Worm (Caenorhabditis elegans) whole organism, L1 larva: ENCODE data around the gene srh-39.

Experiments
- aha-1 ChIP-seq: fragments of 150-350 bp; optimal IDR thresholded peaks from 2 replicates; lab custom pipeline; 2014; ENCODE audit warnings: missing biosample characterization, missing genetic modification characterization
- alr-1 ChIP-seq: fragments of 200-800 bp; sonication (Bioruptor generic); optimal IDR thresholded peaks from 2 replicates; lab custom pipeline; 2018; ENCODE audit warnings: borderline replicate concordance, mild to moderate bottlenecking, missing genetic modification characterization, missing compliant biosample characterization
- blmp-1 ChIP-seq: fragments of 150-350 bp; optimal IDR thresholded peaks from 2 replicates; lab custom pipeline; 2014; ENCODE audit warnings: missing biosample characterization, missing genetic modification characterization
- dpl-1 ChIP-seq, 3 experiments: fragments of 150-350 bp in 2 of 3; sonication (generic microtip) in 1 of 3; optimal IDR thresholded peaks; 2 replicates each; lab custom pipeline; 2014 to 2017; ENCODE audit warnings: missing biosample characterization in 3 of 3, missing genetic modification characterization in 3 of 3, missing genetic modification reagents in 3 of 3
- dsc-1 ChIP-seq: sonication (generic microtip); optimal IDR thresholded peaks from 2 replicates; lab custom pipeline; 2016; ENCODE audit warnings: mild to moderate bottlenecking, missing genetic modification characterization, missing compliant biosample characterization
- efl-1 ChIP-seq, 4 experiments: fragments of 150-350 bp; optimal IDR thresholded peaks in 3 of 4; peaks in 1 of 4; 1 replicate in 1 of 4; 2 replicates in 3 of 4; lab custom pipeline; 2014; ENCODE audit warnings: missing biosample characterization in 2 of 4, missing genetic modification characterization in 2 of 4, missing genetic modification reagents in 2 of 4
- elt-2 ChIP-seq: sonication (generic microtip); optimal IDR thresholded peaks from 2 replicates; lab custom pipeline; 2016; ENCODE audit warnings: missing genetic modification characterization, mild to moderate bottlenecking, inconsistent platforms, missing compliant biosample characterization, missing genetic modification reagents
- elt-3 ChIP-seq, 6 experiments: fragments of 150-350 bp in 1 of 6; sonication (generic microtip); optimal IDR thresholded peaks; 2 replicates each; lab custom pipeline; 2017 to 2018; ENCODE audit warnings: missing biosample characterization in 6 of 6, missing genetic modification characterization in 6 of 6, inconsistent platforms in 1 of 6
- grh-1 ChIP-seq: fragments of 200-800 bp; sonication (Bioruptor generic); IDR thresholded peaks from 2 replicates; pipeline ENCODE4 v1.3.6; 2022; ENCODE audit warnings: missing genetic modification reagents, missing genetic modification characterization, missing compliant biosample characterization
- hlh-17 ChIP-seq: fragments of 200-800 bp; sonication (Bioruptor generic); optimal IDR thresholded peaks from 2 replicates; lab custom pipeline; 2018; ENCODE audit warnings: missing genetic modification characterization, mild to moderate bottlenecking, missing compliant biosample characterization, moderate library complexity, borderline replicate concordance
- hpl-2 ChIP-seq: fragments of 150-350 bp; optimal IDR thresholded peaks from 2 replicates; lab custom pipeline; 2014; ENCODE audit warnings: missing biosample characterization, missing genetic modification reagents, missing genetic modification characterization
- irx-1 ChIP-seq: sonication (generic microtip); optimal IDR thresholded peaks from 2 replicates; lab custom pipeline; 2016; ENCODE audit warnings: missing genetic modification characterization, missing compliant biosample characterization
- lin-14 ChIP-seq: fragments of 200-800 bp; sonication (Bioruptor generic); optimal IDR thresholded peaks from 2 replicates; lab custom pipeline; 2018; ENCODE audit warnings: mild to moderate bottlenecking, missing genetic modification characterization, moderate library complexity, missing compliant biosample characterization
- lin-35 ChIP-seq, 2 experiments: fragments of 150-350 bp; optimal IDR thresholded peaks; 2 replicates each; lab custom pipeline; 2014; ENCODE audit warnings: missing biosample characterization in 2 of 2, missing genetic modification characterization in 2 of 2, missing genetic modification reagents in 2 of 2
- lin-39 ChIP-seq: fragments of 150-350 bp; optimal IDR thresholded peaks from 2 replicates; lab custom pipeline; 2014; ENCODE audit warnings: missing biosample characterization, missing genetic modification reagents, missing genetic modification characterization
- lir-3 ChIP-seq: sonication (generic microtip); optimal IDR thresholded peaks from 2 replicates; lab custom pipeline; 2016; ENCODE audit warnings: mild to moderate bottlenecking, missing genetic modification characterization, moderate library complexity, missing compliant biosample characterization; ENCODE audit not compliant: poor library complexity
- lsy-2 ChIP-seq, 2 experiments: fragments of 150-350 bp; optimal IDR thresholded peaks; 2 replicates each; lab custom pipeline; 2014; ENCODE audit warnings: missing biosample characterization in 2 of 2, missing genetic modification characterization in 2 of 2
- mab-9 ChIP-seq: fragments of 200-800 bp; sonication (Bioruptor generic); IDR thresholded peaks from 2 replicates; pipeline ENCODE4 v1.3.6; 2022; ENCODE audit warnings: missing genetic modification reagents, missing genetic modification characterization, missing compliant biosample characterization
- nhr-20 ChIP-seq: sonication (generic microtip); optimal IDR thresholded peaks from 2 replicates; lab custom pipeline; 2016; ENCODE audit warnings: mild to moderate bottlenecking, missing genetic modification characterization, missing compliant biosample characterization
- nhr-237 ChIP-seq: fragments of 150-350 bp; optimal IDR thresholded peaks from 2 replicates; lab custom pipeline; 2014; ENCODE audit warnings: missing biosample characterization, missing genetic modification characterization
- nhr-47 ChIP-seq: sonication (generic microtip); optimal IDR thresholded peaks from 2 replicates; lab custom pipeline; 2016; ENCODE audit warnings: mild to moderate bottlenecking, missing genetic modification characterization, moderate library complexity, missing compliant biosample characterization
- nhr-71 ChIP-seq: sonication (generic microtip); optimal IDR thresholded peaks from 2 replicates; lab custom pipeline; 2016; ENCODE audit warnings: mild to moderate bottlenecking, missing genetic modification characterization, moderate library complexity, missing compliant biosample characterization
- nhr-84 ChIP-seq: sonication (generic microtip); optimal IDR thresholded peaks from 2 replicates; lab custom pipeline; 2017; ENCODE audit warnings: missing biosample characterization, missing genetic modification characterization
- nhr-85 ChIP-seq: sonication (generic microtip); peaks from one replicate; lab custom pipeline; 2016; ENCODE audit warnings: missing genetic modification characterization, inconsistent platforms, missing compliant biosample characterization
- nhr-90 ChIP-seq: sonication (generic microtip); optimal IDR thresholded peaks from 2 replicates; lab custom pipeline; 2016; ENCODE audit warnings: mild to moderate bottlenecking, missing genetic modification characterization, missing compliant biosample characterization; ENCODE audit not compliant: poor library complexity
- pqm-1 ChIP-seq: sonication (generic microtip); optimal IDR thresholded peaks from 3 replicates; lab custom pipeline; 2017; ENCODE audit warnings: missing biosample characterization, missing genetic modification characterization
- snu-23 ChIP-seq: sonication (generic microtip); optimal IDR thresholded peaks from 2 replicates; lab custom pipeline; 2016; ENCODE audit warnings: missing genetic modification characterization, missing compliant biosample characterization
- sptf-1 ChIP-seq: fragments of 150-350 bp; optimal IDR thresholded peaks from 2 replicates; lab custom pipeline; 2014; ENCODE audit warnings: missing biosample characterization, missing genetic modification characterization
- tlp-1 ChIP-seq: fragments of 150-350 bp; optimal IDR thresholded peaks from 2 replicates; lab custom pipeline; 2014; ENCODE audit warnings: missing biosample characterization, missing genetic modification characterization
- unc-130 ChIP-seq: fragments of 150-350 bp; optimal IDR thresholded peaks from 2 replicates; lab custom pipeline; 2017; ENCODE audit warnings: missing biosample characterization, missing genetic modification characterization, inconsistent platforms
- xbp-1 ChIP-seq: sonication (generic microtip); optimal IDR thresholded peaks from 2 replicates; lab custom pipeline; 2016; ENCODE audit warnings: missing genetic modification characterization, missing compliant biosample characterization
- zag-1 ChIP-seq: fragments of 150-350 bp; optimal IDR thresholded peaks from 2 replicates; lab custom pipeline; 2014; ENCODE audit warnings: missing biosample characterization, missing genetic modification characterization
- ztf-4 ChIP-seq: fragments of 150-350 bp; optimal IDR thresholded peaks from 2 replicates; lab custom pipeline; 2014; ENCODE audit warnings: missing biosample characterization, missing genetic modification characterization

The srh-39 gene

DNA sequence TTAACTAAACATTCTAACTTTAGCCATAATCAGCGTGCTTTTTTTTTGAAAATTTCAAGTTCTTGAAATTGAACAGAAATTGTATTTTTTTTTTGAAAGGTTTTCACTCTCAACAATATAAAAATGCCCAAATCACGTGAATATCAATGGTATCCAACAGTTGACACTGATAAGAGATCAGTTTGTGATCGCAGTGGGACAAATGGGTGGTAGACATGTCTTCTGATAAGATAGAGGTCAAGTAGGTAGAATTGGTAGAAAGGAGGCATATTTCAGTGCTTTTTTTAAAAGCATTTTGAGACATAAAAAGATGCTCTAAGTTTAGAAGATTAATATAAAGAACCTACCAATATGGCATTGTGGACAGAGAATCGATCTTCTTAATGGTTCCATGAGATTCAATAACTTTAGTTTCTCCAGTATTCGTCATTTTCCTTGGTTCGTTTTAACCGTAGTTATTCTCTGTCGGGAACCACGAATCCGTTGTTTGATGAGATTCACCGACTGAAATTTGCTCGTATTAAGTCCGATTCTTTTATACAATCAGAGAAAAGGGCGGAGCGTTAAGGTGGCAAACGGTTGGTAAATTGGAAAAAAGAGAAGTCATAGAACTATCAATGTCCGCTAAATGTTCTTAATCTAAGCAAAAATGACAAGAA, 12.1 kb upstream of the srh-39 start, which contains the start of gene mthf-1 (continued):
- TF ChIP-seq lin-35 (GFP tag; optimal IDR thresholded peaks at IDR 0.05; lab: Kevin White, UChicago) (peak in 1 of 2 experiments; percentile 60), alr-1 (tag; lab: Kevin White, UChicago) (no peak), nhr-71 (peak; percentile 47), elt-3 (tag; optimal IDR thresholded peaks at IDR 0.05; lab: Kevin White, UChicago) (peak in 4 of 6 experiments; percentile 23 to 73 (median 67))

DNA sequence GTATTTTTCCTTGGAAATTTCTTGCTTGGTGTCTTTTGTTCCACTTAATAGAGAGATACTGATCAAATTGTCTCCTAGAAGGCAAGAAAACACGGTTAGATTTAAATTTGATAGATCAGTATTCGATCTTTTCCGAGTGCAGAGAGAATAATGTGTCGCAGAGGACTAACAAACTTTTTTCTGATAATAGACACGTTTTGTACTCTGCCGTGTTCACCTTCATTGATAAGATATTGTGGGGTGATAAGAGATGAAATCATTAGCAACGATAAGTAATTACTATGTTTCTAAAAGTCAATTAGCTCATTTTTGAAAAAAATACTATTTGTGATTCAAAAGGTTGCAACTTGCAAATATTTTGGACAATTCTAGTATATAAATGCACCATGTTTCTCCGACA, 11.4 kb upstream of the srh-39 start:
- TF ChIP-seq snu-23 (GFP tag; lab: Kevin White, UChicago), result peak; percentile 2
- TF ChIP-seq lin-39 (tag; lab: Kevin White, UChicago), result no peak
- no peak for TF ChIP-seq xbp-1 (tag; lab: Kevin White, UChicago)
- no peak for TF ChIP-seq irx-1
- peak; percentile 16 for TF ChIP-seq nhr-20
- no peak for TF ChIP-seq hpl-2 (GFP tag; lab: Kevin White, UChicago)
- peak; percentile 14 for TF ChIP-seq tlp-1
- no peak for TF ChIP-seq sptf-1
- TF ChIP-seq zag-1 (tag; lab: Kevin White, UChicago), result no peak
- 0 out of 2 replicates have a peak, but pooled peaks have one; percentile 15 for TF ChIP-seq grh-1 (GFP tag; lab: Robert Waterston, UW)
- TF ChIP-seq pqm-1 (tag; lab: Kevin White, UChicago), result peak; percentile 29
- TF ChIP-seq elt-2, result peak; percentile 75
- TF ChIP-seq elt-3 (tag; optimal IDR thresholded peaks at IDR 0.05; lab: Kevin White, UChicago), result peak; percentile 29 to 97 (median 86)
- no peak for TF ChIP-seq lsy-2 (tag; optimal IDR thresholded peaks at IDR 0.05; lab: Kevin White, UChicago)
- no peak for TF ChIP-seq aha-1
- peak; percentile 34 for TF ChIP-seq blmp-1 (tag; lab: Kevin White, UChicago)
- TF ChIP-seq lin-14 (GFP tag; lab: Kevin White, UChicago), result peak; percentile 49
- peak; percentile 24 for TF ChIP-seq nhr-90

DNA sequence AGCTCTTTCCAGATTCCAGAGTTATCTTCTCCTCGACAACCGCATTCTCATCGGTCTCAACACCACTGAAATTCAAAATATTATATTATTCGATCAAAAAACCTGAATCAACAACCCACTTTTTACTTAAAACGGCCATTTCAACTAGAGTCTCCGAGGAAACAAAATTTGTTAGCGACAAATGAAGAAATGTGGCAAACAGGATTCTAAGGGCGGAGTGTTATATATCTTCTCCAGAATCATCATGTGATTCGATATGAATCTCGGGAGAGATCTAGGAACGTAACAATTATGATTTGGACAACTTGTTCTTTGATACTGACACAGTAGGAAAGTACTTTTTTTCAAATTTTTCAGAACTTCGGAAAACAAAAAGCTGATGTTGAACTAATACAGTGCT, 10.9 kb upstream of the srh-39 start:
- TF ChIP-seq nhr-85 (tag; lab: Kevin White, UChicago), result peak; percentile 70
- no peak for TF ChIP-seq elt-2
- no peak for TF ChIP-seq nhr-237 (tag; lab: Kevin White, UChicago)
- no peak for TF ChIP-seq efl-1 (optimal IDR thresholded peaks at IDR 0.05; lab: Kevin White, UChicago)
- TF ChIP-seq efl-1 (GFP tag; optimal IDR thresholded peaks at IDR 0.05 in 1 of 2; lab: Kevin White, UChicago), result peak in 1 of 2 experiments; percentile 39
- TF ChIP-seq blmp-1 (tag; lab: Kevin White, UChicago), result peak; percentile 38
- no peak for TF ChIP-seq hlh-17

DNA sequence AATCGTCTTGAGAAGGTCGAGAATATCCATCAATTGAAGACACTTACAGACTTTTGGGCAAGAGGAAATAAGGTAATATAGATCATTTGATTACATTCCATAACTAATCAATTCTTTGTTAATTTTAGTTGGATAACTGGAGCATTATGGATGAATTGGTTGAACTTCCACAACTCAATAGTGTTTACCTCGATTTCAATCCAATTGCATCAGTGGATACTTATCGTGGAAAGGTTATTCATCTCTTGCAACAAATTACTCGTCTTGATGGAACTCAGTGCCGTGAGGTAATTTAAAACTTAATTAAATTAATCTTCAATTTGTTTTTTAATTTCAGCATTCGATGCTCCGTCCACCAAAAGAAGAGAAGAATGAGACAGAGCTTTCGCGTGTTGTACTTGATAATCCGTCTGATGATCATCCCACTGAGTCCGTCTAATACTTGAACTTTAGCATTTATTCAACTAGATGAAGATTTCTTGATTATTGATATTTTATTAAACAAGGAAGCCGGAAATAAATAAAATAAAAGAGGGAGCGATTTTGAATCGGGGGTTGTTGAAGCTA, 8.2 kb upstream of the srh-39 start:
- TF ChIP-seq alr-1 (tag; lab: Kevin White, UChicago), result no peak
- peak; percentile 40 for TF ChIP-seq nhr-90
- TF ChIP-seq dsc-1 (tag; lab: Kevin White, UChicago), result no peak
- no peak for TF ChIP-seq unc-130 (tag; lab: Kevin White, UChicago)
- no peak for TF ChIP-seq lir-3
- TF ChIP-seq ztf-4 (tag; lab: Kevin White, UChicago), result no peak
- TF ChIP-seq mab-9 (GFP tag; lab: Robert Waterston, UW), result no peak
- peak; percentile 24 for TF ChIP-seq nhr-47 (tag; lab: Kevin White, UChicago)
- TF ChIP-seq nhr-84 (tag; lab: Kevin White, UChicago), result no peak
- TF ChIP-seq blmp-1 (tag; lab: Kevin White, UChicago), result peak; percentile 0
- no peak for TF ChIP-seq dpl-1 (GFP tag; optimal IDR thresholded peaks at IDR 0.05; lab: Kevin White, UChicago)
